Fruit fly (Drosophila melanogaster): ENCODE results near the gene CCT2.

The CCT2 gene

DNA sequence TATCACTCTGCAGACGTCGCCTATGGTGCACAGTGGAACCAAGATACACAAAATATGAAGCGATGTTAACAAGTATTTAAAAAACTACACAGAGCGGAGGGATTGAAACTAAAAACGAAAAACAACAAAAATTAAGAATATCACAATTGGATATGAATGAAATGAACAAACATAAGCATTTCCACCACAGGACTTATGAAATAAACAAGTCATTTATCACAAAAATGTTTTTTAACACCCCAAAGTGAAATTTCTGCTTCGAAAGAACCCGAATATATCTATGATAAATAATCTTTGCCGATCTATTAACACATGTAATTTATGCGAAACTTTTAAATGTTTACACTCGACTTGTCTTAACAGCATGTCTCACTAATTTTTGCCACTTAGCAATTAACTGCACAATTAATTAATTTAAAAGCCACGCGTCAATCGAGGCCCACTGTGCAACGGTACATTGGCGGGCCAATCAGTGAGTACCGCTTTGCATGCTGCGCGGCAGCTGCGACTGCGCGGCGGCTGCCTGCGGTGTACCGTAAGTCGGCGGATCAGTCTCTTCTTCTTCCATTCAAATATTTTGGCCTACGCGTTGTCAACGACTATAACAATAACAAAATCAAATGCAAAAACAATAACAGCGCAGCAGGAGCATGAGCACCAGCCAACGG is 47.4 kb upstream of the CCT2 start (continued):
- TF ChIP-seq CG15269 (tag; optimal IDR thresholded peaks at IDR 0.05) (peak; percentile 47), wor (GFP tag; IDR thresholded peaks at IDR 0.05) (peak; percentile 24; the same call in 1 of the 2 replicates), CG6254 (GFP tag; optimal IDR thresholded peaks at IDR 0.05) (peak; percentile 20), ap (GFP tag; IDR thresholded peaks at IDR 0.05) (no peak), D19A (tag; optimal IDR thresholded peaks at IDR 0.05) (peak; percentile 48), CG2129 (GFP tag; IDR thresholded peaks at IDR 0.05; ENCODE audit: partially characterized antibody) (no peak), jumu (GFP tag; optimal IDR thresholded peaks at IDR 0.05) (peak; percentile 45), Hr78 (GFP tag; optimal IDR thresholded peaks at IDR 0.05) (no peak), ato (GFP tag; IDR thresholded peaks at IDR 0.05; ENCODE audit: partially characterized antibody) (no peak), slbo (GFP tag; IDR thresholded peaks at IDR 0.05) (0 out of 2 replicates have a peak, but pooled peaks have one; percentile 7), sna (GFP tag; IDR thresholded peaks at IDR 0.05; ENCODE audit: partially characterized antibody) (no peak), seq (GFP tag; IDR thresholded peaks at IDR 0.05) (no peak), Meics (GFP tag; optimal IDR thresholded peaks at IDR 0.05) (peak; percentile 4), sima (GFP tag; optimal IDR thresholded peaks at IDR 0.05) (no peak), CG16813 (GFP tag; IDR thresholded peaks at IDR 0.05; ENCODE audit: partially characterized antibody) (no peak), unc-4 (GFP tag; IDR thresholded peaks at IDR 0.05; ENCODE audit: partially characterized antibody) (no peak), insv (GFP tag; optimal IDR thresholded peaks at IDR 0.05) (no peak), grn (GFP tag; optimal IDR thresholded peaks at IDR 0.05) (no peak), CG43689 (GFP tag; IDR thresholded peaks at IDR 0.05) (no peak), nerfin-2 (GFP tag; IDR thresholded peaks at IDR 0.05; ENCODE audit: partially characterized antibody) (no peak), CG8359 (GFP tag; optimal IDR thresholded peaks at IDR 0.05; ENCODE audit: borderline replicate concordance) (no peak), CG13424 (tag; optimal IDR thresholded peaks at IDR 0.05) (peak; percentile 50), bab2 (GFP tag; optimal IDR thresholded peaks at IDR 0.05) (peak; percentile 60), CG6683 (GFP tag; optimal IDR thresholded peaks at IDR 0.05) (no peak), lmd (GFP tag; IDR thresholded peaks at IDR 0.05) (peak; percentile 41), knrl (GFP tag; IDR thresholded peaks at IDR 0.05; ENCODE audit: partially characterized antibody) (no peak), CG1832 (GFP tag; optimal IDR thresholded peaks at IDR 0.05) (no peak), CG2889 (GFP tag; IDR thresholded peaks at IDR 0.05) (no peak), CG30020 (tag; optimal IDR thresholded peaks at IDR 0.05) (no peak), CkIIα-i1 (GFP tag; IDR thresholded peaks at IDR 0.05) (no peak), grau (tag; optimal IDR thresholded peaks at IDR 0.05) (peak; percentile 48), pnt (GFP tag; optimal IDR thresholded peaks at IDR 0.05) (peak; percentile 48), crc (GFP tag; optimal IDR thresholded peaks at IDR 0.05) (no peak), TFAM (GFP tag; optimal IDR thresholded peaks at IDR 0.05) (no peak), ftz-f1 (GFP tag; optimal IDR thresholded peaks at IDR 0.05) (no peak), CG31441 (GFP tag; IDR thresholded peaks at IDR 0.05) (peak; percentile 48; the same call in 1 of the 2 replicates), crp (GFP tag; optimal IDR thresholded peaks at IDR 0.05) (no peak), CG2116 (GFP tag; optimal IDR thresholded peaks at IDR 0.05) (no peak), CG16863 (GFP tag; optimal IDR thresholded peaks at IDR 0.05) (peak; percentile 33), aop (GFP tag; IDR thresholded peaks at IDR 0.05) (no peak), shn (GFP tag; optimal IDR thresholded peaks at IDR 0.05) (no peak), Side (GFP tag; optimal IDR thresholded peaks at IDR 0.05) (no peak), HmgD (GFP tag; optimal IDR thresholded peaks at IDR 0.05) (no peak), CG7839 (tag; optimal IDR thresholded peaks at IDR 0.05) (peak; percentile 68), Hr51 (GFP tag; optimal IDR thresholded peaks at IDR 0.05) (peak in 1 of 2 experiments; percentile 64), tin (GFP tag; optimal IDR thresholded peaks at IDR 0.05) (peak; percentile 47), Sin3A (optimal IDR thresholded peaks at IDR 0.05) (no peak), CG34224 (GFP tag; IDR thresholded peaks at IDR 0.05; ENCODE audit: partially characterized antibody) (no peak), CG10543 (GFP tag; optimal IDR thresholded peaks at IDR 0.05) (no peak)
